Worm (Caenorhabditis elegans): ENCODE data around the gene C53D6.8.
A peak's percentile ranks its signal among the peaks of the same experiment; 100 is the strongest.

C53D6.8 gene

ce11 chrIV:9016477-9016876 lies 13.9 kb upstream of the C53D6.8 start, which contains the start of gene acc-2:
Gene acc-2 (plus strand): TSS chrIV:9016777.
- TF ChIP-seq ceh-16 (tag; optimal IDR thresholded peaks at IDR 0.05) (no peak), crh-2 (tag; optimal IDR thresholded peaks at IDR 0.05) (no peak), nhr-237 (tag; optimal IDR thresholded peaks at IDR 0.05) (no peak), elt-1 (tag; optimal IDR thresholded peaks at IDR 0.05) (no peak), egl-27 (tag; optimal IDR thresholded peaks at IDR 0.05) (no peak), nhr-23 (tag; optimal IDR thresholded peaks at IDR 0.05) (no peak), ztf-11 (tag; optimal IDR thresholded peaks at IDR 0.05) (no peak), lin-39 (tag; optimal IDR thresholded peaks at IDR 0.05) (no peak), zag-1 (tag; optimal IDR thresholded peaks at IDR 0.05) (no peak), C34F6.9 (tag; optimal IDR thresholded peaks at IDR 0.05) (no peak), nhr-77 (tag; optimal IDR thresholded peaks at IDR 0.05) (no peak), lsy-2 (tag; optimal IDR thresholded peaks at IDR 0.05) (no peak), nhr-21 (tag; optimal IDR thresholded peaks at IDR 0.05) (no peak), dmd-4 (tag; optimal IDR thresholded peaks at IDR 0.05) (no peak), R02D3.7 (tag; optimal IDR thresholded peaks at IDR 0.05) (no peak), peb-1 (tag; optimal IDR thresholded peaks at IDR 0.05) (no peak), snpc-4 (tag; optimal IDR thresholded peaks at IDR 0.05) (no peak), ztf-1 (GFP tag; conservative IDR thresholded peaks at IDR 0.05) (no peak), Y55F3AM.14 (GFP tag; optimal IDR thresholded peaks at IDR 0.05) (no peak), alr-1 (tag; optimal IDR thresholded peaks at IDR 0.05) (no peak)

- peak; percentile 59 for TF ChIP-seq crh-2 (tag; optimal IDR thresholded peaks at IDR 0.05)
- TF ChIP-seq nhr-10 (tag; optimal IDR thresholded peaks at IDR 0.05): no peak
- TF ChIP-seq fos-1 (tag; optimal IDR thresholded peaks at IDR 0.05): peak; percentile 71
- no peak for TF ChIP-seq ztf-11 (tag; optimal IDR thresholded peaks at IDR 0.05)
- TF ChIP-seq aly-2 (tag; optimal IDR thresholded peaks at IDR 0.05): no peak
Measured at ce11 chrIV:9010257-9010656, 7.7 kb upstream of the C53D6.8 start, which contains the start of gene C53D6.11. Gene C53D6.11 (plus strand): TSS chrIV:9010584.

ce11 chrIV:9007947-9008346 lies 5.4 kb upstream of the C53D6.8 start:
- no peak for TF ChIP-seq snpc-4 (tag; optimal IDR thresholded peaks at IDR 0.05)
- TF ChIP-seq nhr-21 (tag; optimal IDR thresholded peaks at IDR 0.05): no peak
- TF ChIP-seq mbf-1 (tag; optimal IDR thresholded peaks at IDR 0.05): no peak
- TF ChIP-seq ztf-11 (tag; optimal IDR thresholded peaks at IDR 0.05): no peak
- no peak for TF ChIP-seq lsy-2 (tag; optimal IDR thresholded peaks at IDR 0.05)
- peak; percentile 8 for TF ChIP-seq F13H6.1 (tag; optimal IDR thresholded peaks at IDR 0.05)
- no peak for TF ChIP-seq ztf-4 (tag; optimal IDR thresholded peaks at IDR 0.05)
- peak; percentile 14 for TF ChIP-seq sma-9 (GFP tag; optimal IDR thresholded peaks at IDR 0.05)
- TF ChIP-seq sma-9 (tag; optimal IDR thresholded peaks at IDR 0.05): no peak

ce11 chrIV:9005310-9005709 lies 2.8 kb upstream of the C53D6.8 start, which contains the start of gene unc-129:
Gene unc-129 (minus strand): TSS chrIV:9005410.
- TF ChIP-seq nhr-11 (tag; optimal IDR thresholded peaks at IDR 0.05) (no peak), mab-5 (tag; optimal IDR thresholded peaks at IDR 0.05) (no peak)

- TF ChIP-seq nhr-129 (tag; optimal IDR thresholded peaks at IDR 0.05) (no peak), snpc-4 (tag; optimal IDR thresholded peaks at IDR 0.05) (peak; percentile 10)
Measured at ce11 chrIV:9001184-9001583, 1.4 kb downstream of the C53D6.8 start.

- TF ChIP-seq nhr-10 (tag; optimal IDR thresholded peaks at IDR 0.05): no peak
- TF ChIP-seq fos-1 (tag; optimal IDR thresholded peaks at IDR 0.05): no peak
- TF ChIP-seq blmp-1 (tag; optimal IDR thresholded peaks at IDR 0.05; ENCODE audit: insufficient read depth): no peak
- TF ChIP-seq elt-1 (tag; optimal IDR thresholded peaks at IDR 0.05): no peak
- no peak for TF ChIP-seq ceh-82 (tag; optimal IDR thresholded peaks at IDR 0.05)
- no peak for TF ChIP-seq ama-1 (optimal IDR thresholded peaks at IDR 0.05)
- TF ChIP-seq ZK546.5 (tag; optimal IDR thresholded peaks at IDR 0.05): no peak
- no peak for TF ChIP-seq nhr-6 (tag; optimal IDR thresholded peaks at IDR 0.05)
Measured at ce11 chrIV:9000664-9001063, 1.9 kb downstream of the C53D6.8 start.
